Fruit fly (Drosophila melanogaster) whole organism, pupa: ENCODE results near the gene CG31100.
A peak's percentile ranks its signal among the peaks of the same experiment; 100 is the strongest.

Source experiments
- CG10348 ChIP-seq: fragments of 200-800 bp; sonication (Bioruptor generic); IDR thresholded peaks from 2 replicates; pipeline ENCODE4 v1.3.6; 2022; ENCODE audit warnings: missing biosample characterization, missing genetic modification characterization
- CG12605 ChIP-seq: fragments of 200-800 bp; sonication (Bioruptor generic); IDR thresholded peaks from 2 replicates; pipeline ENCODE4 v1.3.6; 2022; ENCODE audit warnings: missing biosample characterization, missing genetic modification characterization
- CG13204 ChIP-seq: fragments of 200-800 bp; sonication (Bioruptor generic); optimal IDR thresholded peaks from 2 replicates; lab custom pipeline; 2018; ENCODE audit warnings: missing biosample characterization, mild to moderate bottlenecking, missing genetic modification characterization, moderate library complexity
- CG14655 ChIP-seq: fragments of 200-800 bp; sonication (Bioruptor generic); optimal IDR thresholded peaks from 3 replicates; lab custom pipeline; 2017; ENCODE audit warnings: mild to moderate bottlenecking, missing biosample characterization, missing genetic modification reagents, missing genetic modification characterization
- CG15710 ChIP-seq: fragments of 200-800 bp; sonication (Bioruptor generic); optimal IDR thresholded peaks from 2 replicates; lab custom pipeline; 2018; ENCODE audit warnings: missing biosample characterization, mild to moderate bottlenecking, missing genetic modification characterization, moderate library complexity
- CG17806 ChIP-seq: fragments of 200-800 bp; sonication (Bioruptor generic); optimal IDR thresholded peaks from 2 replicates; lab custom pipeline; 2018; ENCODE audit warnings: missing biosample characterization, mild to moderate bottlenecking, missing genetic modification characterization, moderate library complexity
- CG32121 ChIP-seq: fragments of 200-800 bp; sonication (Bioruptor generic); IDR thresholded peaks from 2 replicates; pipeline ENCODE4 v1.3.6; 2022; ENCODE audit warnings: missing biosample characterization, missing genetic modification characterization
- CG34367 ChIP-seq: fragments of 200-800 bp; sonication (Bioruptor generic); optimal IDR thresholded peaks from 2 replicates; lab custom pipeline; 2018; ENCODE audit warnings: missing biosample characterization, mild to moderate bottlenecking, missing genetic modification characterization
- CG4496 ChIP-seq: fragments of 200-800 bp; sonication (Bioruptor generic); IDR thresholded peaks from 3 replicates; pipeline ENCODE4 v1.3.6; 2022; ENCODE audit warnings: missing biosample characterization, missing genetic modification characterization
- CG8159 ChIP-seq: fragments of 200-800 bp; sonication (Bioruptor generic); optimal IDR thresholded peaks from 3 replicates; lab custom pipeline; 2018; ENCODE audit warnings: missing biosample characterization, mild to moderate bottlenecking, missing genetic modification characterization, moderate library complexity
- CG8301 ChIP-seq: fragments of 200-800 bp; sonication (Bioruptor generic); optimal IDR thresholded peaks from 2 replicates; lab custom pipeline; 2018; ENCODE audit warnings: missing biosample characterization, mild to moderate bottlenecking, missing genetic modification characterization
- CG9948 ChIP-seq: fragments of 200-800 bp; sonication (Bioruptor generic); optimal IDR thresholded peaks from 2 replicates; lab custom pipeline; 2018; ENCODE audit warnings: missing biosample characterization, mild to moderate bottlenecking, missing genetic modification characterization, moderate library complexity
- D1 ChIP-seq: fragments of 200-800 bp; sonication (Bioruptor generic); optimal IDR thresholded peaks from 2 replicates; lab custom pipeline; 2018; ENCODE audit warnings: missing biosample characterization, mild to moderate bottlenecking, missing genetic modification characterization, moderate library complexity
- EcR ChIP-seq: fragments of 200-800 bp; sonication (Bioruptor generic); optimal IDR thresholded peaks from 3 replicates; lab custom pipeline; 2019; ENCODE audit warnings: missing biosample characterization, missing genetic modification characterization, mild to moderate bottlenecking, moderate library complexity, missing genetic modification reagents
- Ets98B ChIP-seq: fragments of 200-800 bp; sonication (Bioruptor generic); IDR thresholded peaks from 2 replicates; pipeline ENCODE4 v1.3.6; 2022; ENCODE audit warnings: missing biosample characterization, missing genetic modification characterization
- Pif1A ChIP-seq: fragments of 200-800 bp; sonication (Bioruptor generic); optimal IDR thresholded peaks from 3 replicates; lab custom pipeline; 2016; ENCODE audit warnings: missing biosample characterization, missing genetic modification characterization
- Pif1B ChIP-seq: fragments of 200-800 bp; sonication (Bioruptor generic); optimal IDR thresholded peaks from 3 replicates; lab custom pipeline; 2016; ENCODE audit warnings: missing biosample characterization, missing genetic modification characterization
- Snoo ChIP-seq: fragments of 200-800 bp; sonication (Bioruptor generic); optimal IDR thresholded peaks from 3 replicates; lab custom pipeline; 2017; ENCODE audit warnings: missing biosample characterization, mild to moderate bottlenecking, missing genetic modification characterization, inconsistent platforms
- fd96Ca ChIP-seq: fragments of 200-800 bp; sonication (Bioruptor generic); IDR thresholded peaks from 3 replicates; pipeline ENCODE4 v1.3.6; 2022; ENCODE audit warnings: missing biosample characterization, missing genetic modification characterization
- gl ChIP-seq: fragments of 200-800 bp; sonication (Bioruptor generic); optimal IDR thresholded peaks from 2 replicates; lab custom pipeline; 2018; ENCODE audit warnings: missing biosample characterization, mild to moderate bottlenecking, missing genetic modification characterization
- rn ChIP-seq: fragments of 200-800 bp; sonication (Bioruptor generic); IDR thresholded peaks from 2 replicates; pipeline ENCODE4 v1.3.6; 2022; ENCODE audit warnings: missing biosample characterization, missing genetic modification characterization

The CG31100 gene

DNA sequence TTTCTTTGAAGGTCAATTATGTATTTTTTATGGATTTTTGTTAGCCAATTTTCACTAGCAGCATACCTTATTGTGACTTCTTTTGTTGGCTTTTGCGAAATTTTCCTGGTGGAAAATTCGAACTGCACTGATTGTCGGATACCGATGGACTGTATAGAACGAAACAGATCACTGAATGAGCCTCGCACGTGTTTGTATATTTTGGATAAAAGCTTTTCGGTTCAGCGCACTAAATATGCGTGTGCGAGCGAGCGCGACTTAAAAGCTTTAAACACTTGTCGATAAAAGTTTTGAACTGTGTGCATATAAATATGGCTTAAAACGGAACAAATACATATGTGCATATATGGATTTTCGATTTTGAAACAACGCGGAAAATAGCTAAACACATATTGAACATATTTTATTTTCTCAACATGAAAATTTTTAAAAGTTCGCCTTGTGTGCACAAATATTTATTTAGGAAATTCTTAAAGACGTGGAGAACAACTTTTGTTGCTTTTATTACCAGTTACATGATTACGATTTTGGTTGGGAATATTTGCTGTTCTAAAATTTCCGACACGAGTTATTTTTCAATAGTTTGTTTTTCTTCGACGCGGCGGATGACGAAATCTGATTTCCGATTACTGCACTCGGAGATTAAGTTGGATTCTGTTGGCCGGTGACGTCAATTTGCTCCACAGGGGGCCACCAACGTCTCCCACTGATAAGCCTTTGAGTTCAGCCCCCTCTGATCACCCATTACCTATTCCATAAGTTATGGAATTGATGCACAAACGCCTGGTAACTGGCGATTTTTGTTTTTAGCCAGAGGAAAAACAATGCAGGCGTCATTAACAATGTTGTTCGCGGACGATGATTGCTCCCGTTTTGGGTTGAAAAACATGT, 45.9 kb upstream of the CG31100 start:
- no peak for TF ChIP-seq CG9948
- peak; percentile 40 for TF ChIP-seq D1 (tag; lab: Kevin White, UChicago)
- TF ChIP-seq Pif1A (GFP tag; lab: Kevin White, UChicago), result no peak
- TF ChIP-seq CG12605 (GFP tag; lab: Robert Waterston, UW), result no peak

DNA sequence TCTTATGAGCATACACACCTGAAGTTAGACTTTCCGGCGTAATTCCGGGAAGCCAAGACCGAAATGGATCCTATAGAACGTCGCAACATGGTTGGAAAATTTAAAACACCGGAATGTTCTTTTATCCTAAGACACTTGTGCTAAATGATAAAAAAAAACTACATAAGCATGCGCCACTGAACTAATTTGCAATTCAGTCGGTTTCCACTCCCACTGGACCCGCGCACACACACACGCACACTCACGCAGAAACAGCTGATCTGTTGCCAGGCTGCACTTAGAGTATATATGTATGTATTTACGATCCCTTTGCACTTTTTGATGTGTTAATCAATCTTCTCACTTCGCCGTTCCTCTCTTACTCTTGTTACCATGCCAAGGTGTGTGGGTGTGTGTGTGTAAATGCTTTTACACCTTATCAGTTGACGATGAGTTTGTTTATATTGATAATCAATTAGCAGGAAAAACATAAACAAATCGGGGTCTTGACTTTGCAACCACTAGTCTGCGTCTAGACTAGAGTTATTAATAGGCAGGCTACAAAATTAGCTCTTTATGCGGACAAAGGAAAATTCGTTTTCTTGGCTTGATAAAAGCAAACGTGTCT, 45.1 kb upstream of the CG31100 start, which contains the start of gene Mst85C:
TSS of gene Mst85C (plus strand) at position 180 of the 607 bp plus-strand sequence.
- no peak for TF ChIP-seq CG10348 (GFP tag; lab: Robert Waterston, UW)
- TF ChIP-seq EcR (GFP tag; lab: Kevin White, UChicago), result peak; percentile 50
- peak; percentile 37 for TF ChIP-seq gl (tag; lab: Kevin White, UChicago)
- TF ChIP-seq, all 21 proteins: peak for 2

DNA sequence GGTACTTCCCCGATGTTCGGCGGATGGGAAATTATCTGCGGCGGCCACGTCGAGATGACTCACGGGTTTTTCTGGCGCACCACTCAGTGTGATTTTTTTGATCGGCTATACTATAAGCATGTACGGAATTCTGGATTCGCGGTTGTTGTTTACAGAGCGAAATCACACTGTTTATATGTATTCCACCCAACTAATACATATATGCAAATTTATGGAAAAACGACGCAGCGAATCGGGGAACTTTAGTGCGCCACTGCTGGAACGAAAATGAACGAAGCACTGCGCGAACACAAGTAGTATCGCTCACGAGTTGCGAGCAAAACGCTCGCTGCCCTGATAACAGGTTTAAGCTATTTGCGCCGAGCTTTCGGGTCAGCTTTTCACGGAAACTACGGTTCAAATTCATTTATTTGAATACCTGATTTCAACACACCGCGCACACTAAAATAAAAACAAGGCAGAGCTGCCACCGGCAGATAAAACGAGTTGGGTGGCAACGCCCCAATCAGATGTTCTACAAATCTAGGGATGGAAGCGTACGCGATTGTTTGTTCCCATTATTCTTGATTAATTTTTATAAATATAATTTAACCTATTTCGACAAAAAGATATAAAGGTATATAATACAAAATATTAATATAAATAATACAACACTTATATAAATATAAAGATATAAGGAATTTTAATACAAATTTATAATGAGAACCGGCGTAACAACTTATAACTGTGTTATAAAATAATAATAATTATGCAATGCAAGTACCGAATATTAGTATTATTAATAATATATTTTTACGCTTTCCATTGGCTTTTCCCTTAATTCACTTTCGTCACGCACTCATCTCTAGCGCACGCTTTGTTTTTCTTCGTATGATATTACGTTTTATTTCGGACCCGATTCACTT, 44.4 kb upstream of the CG31100 start, which contains the start of gene Rel:
TSS of gene Rel (minus strand) at position 417 of the 905 bp plus-strand sequence.
- no peak for TF ChIP-seq Ets98B (GFP tag; lab: Robert Waterston, UW)
- TF ChIP-seq Pif1A (GFP tag; lab: Kevin White, UChicago), result no peak
- peak; percentile 59 for TF ChIP-seq CG9948
- TF ChIP-seq CG34367 (tag; lab: Kevin White, UChicago), result peak; percentile 41
- peak; percentile 55 for TF ChIP-seq CG17806 (tag; lab: Kevin White, UChicago)
- TF ChIP-seq EcR (GFP tag; lab: Kevin White, UChicago), result peak; percentile 4
- no peak for TF ChIP-seq fd96Ca (GFP tag; lab: Robert Waterston, UW)
- no peak for TF ChIP-seq Pif1B (GFP tag; lab: Kevin White, UChicago)
- no peak for TF ChIP-seq CG4496
- TF ChIP-seq Snoo (tag; lab: Kevin White, UChicago), result peak; percentile 47
- no peak for TF ChIP-seq D1 (tag; lab: Kevin White, UChicago)
- no peak for TF ChIP-seq CG14655 (GFP tag; lab: Kevin White, UChicago)
- no peak for TF ChIP-seq CG10348 (GFP tag; lab: Robert Waterston, UW)
- TF ChIP-seq rn, result no peak
- no peak for TF ChIP-seq CG32121 (GFP tag; lab: Robert Waterston, UW)
- TF ChIP-seq CG8301 (tag; lab: Kevin White, UChicago), result no peak
- peak; percentile 80 for TF ChIP-seq CG8159
- no peak for TF ChIP-seq CG13204 (GFP tag; lab: Kevin White, UChicago)
- no peak for TF ChIP-seq CG12605 (GFP tag; lab: Robert Waterston, UW)
- TF ChIP-seq gl (tag; lab: Kevin White, UChicago), result no peak
- peak; percentile 74 for TF ChIP-seq CG15710 (tag; lab: Kevin White, UChicago)

DNA sequence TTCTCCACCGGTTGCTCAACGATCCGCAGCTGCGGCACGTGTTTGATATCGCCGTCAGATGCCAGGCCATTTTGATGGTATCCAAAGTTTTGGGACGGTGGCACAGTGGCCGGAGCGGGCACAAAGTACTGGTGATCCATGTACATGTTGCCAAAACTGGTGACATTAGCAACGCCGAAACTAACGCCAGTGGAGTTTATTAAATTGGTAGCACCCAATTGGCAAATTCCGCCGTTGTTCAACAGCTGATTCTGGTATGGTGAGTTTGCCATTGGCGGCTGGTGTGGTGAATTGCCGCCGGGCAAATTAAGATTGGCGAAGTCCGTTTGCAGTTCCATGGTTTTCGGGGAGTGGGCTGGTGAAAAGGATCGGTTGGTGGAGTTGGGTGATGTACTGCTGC, 43.5 kb upstream of the CG31100 start:
- no peak for TF ChIP-seq D1 (tag; lab: Kevin White, UChicago)
- no peak for TF ChIP-seq CG8301 (tag; lab: Kevin White, UChicago)
- no peak for TF ChIP-seq gl (tag; lab: Kevin White, UChicago)
- no peak for TF ChIP-seq CG8159
- TF ChIP-seq, all 21 proteins: peak for 0

DNA sequence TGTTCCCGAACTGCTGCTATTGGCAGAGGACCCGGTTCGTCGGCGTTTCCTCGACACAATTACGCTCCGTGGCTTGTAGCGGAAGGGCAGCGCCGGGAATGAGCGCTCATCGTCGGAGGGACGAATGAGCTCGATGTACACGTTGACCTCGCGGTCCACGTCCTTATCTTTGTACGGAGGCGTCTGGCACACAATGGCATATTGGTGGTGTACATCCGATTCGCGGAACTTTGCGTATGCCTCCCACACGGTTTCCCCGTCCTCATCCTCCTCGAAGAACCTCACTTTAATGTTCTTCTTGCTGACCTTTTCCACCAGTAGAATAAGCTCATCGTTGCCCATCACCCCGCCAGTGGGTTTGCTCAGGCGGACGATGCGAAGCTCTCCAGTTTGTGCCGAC, 42.3 kb upstream of the CG31100 start:
- no peak for TF ChIP-seq CG32121 (GFP tag; lab: Robert Waterston, UW)
- no peak for TF ChIP-seq gl (tag; lab: Kevin White, UChicago)
- no peak for TF ChIP-seq CG10348 (GFP tag; lab: Robert Waterston, UW)
- no peak for TF ChIP-seq Ets98B (GFP tag; lab: Robert Waterston, UW)
- no peak for TF ChIP-seq CG8301 (tag; lab: Kevin White, UChicago)
- TF ChIP-seq D1 (tag; lab: Kevin White, UChicago), result no peak
- TF ChIP-seq CG4496, result no peak
- TF ChIP-seq CG15710 (tag; lab: Kevin White, UChicago), result no peak
- no peak for TF ChIP-seq rn
- TF ChIP-seq CG13204 (GFP tag; lab: Kevin White, UChicago), result no peak
- TF ChIP-seq CG12605 (GFP tag; lab: Robert Waterston, UW), result no peak
- TF ChIP-seq CG17806 (tag; lab: Kevin White, UChicago), result no peak
- no peak for TF ChIP-seq Snoo (tag; lab: Kevin White, UChicago)
- no peak for TF ChIP-seq Pif1A (GFP tag; lab: Kevin White, UChicago)
- TF ChIP-seq, all 21 proteins: peak for 0
